Worm (Caenorhabditis elegans) whole organism, late embryonic: ENCODE results near the gene ctsa-1.1.

Experiments
- ceh-24 ChIP-seq: sonication (generic microtip); optimal IDR thresholded peaks from 2 replicates; lab custom pipeline; 2016; ENCODE audit warnings: mild to moderate bottlenecking, missing genetic modification characterization, missing compliant biosample characterization
- ets-4 ChIP-seq: sonication (generic microtip); optimal IDR thresholded peaks from 2 replicates; lab custom pipeline; 2016; ENCODE audit warnings: missing genetic modification characterization, missing compliant biosample characterization
- hlh-13 ChIP-seq: fragments of 200-800 bp; sonication (Bioruptor generic); optimal IDR thresholded peaks from 2 replicates; lab custom pipeline; 2018; ENCODE audit warnings: mild to moderate bottlenecking, missing genetic modification characterization, missing compliant biosample characterization
- lin-11 ChIP-seq: fragments of 200-800 bp; sonication (Bioruptor generic); optimal IDR thresholded peaks from 2 replicates; lab custom pipeline; 2018; ENCODE audit warnings: mild to moderate bottlenecking, missing genetic modification characterization, missing compliant biosample characterization
- nfya-1 ChIP-seq: sonication (generic microtip); optimal IDR thresholded peaks from 2 replicates; lab custom pipeline; 2017; ENCODE audit warnings: missing genetic modification characterization, mild to moderate bottlenecking, missing compliant biosample characterization, antibody characterized with exemption, moderate library complexity
- nhr-11 ChIP-seq: fragments of 150-350 bp; optimal IDR thresholded peaks from 2 replicates; lab custom pipeline; 2014; ENCODE audit warnings: missing biosample characterization, missing genetic modification characterization
- npax-4 ChIP-seq: sonication (generic microtip); optimal IDR thresholded peaks from 2 replicates; lab custom pipeline; 2016; ENCODE audit warnings: missing genetic modification characterization, missing compliant biosample characterization
- pat-9 ChIP-seq: fragments of 200-800 bp; sonication (Bioruptor generic); optimal IDR thresholded peaks from 2 replicates; lab custom pipeline; 2018; ENCODE audit warnings: mild to moderate bottlenecking, missing genetic modification characterization, moderate library complexity, missing compliant biosample characterization
- pha-4 ChIP-seq: fragments of 150-350 bp; optimal IDR thresholded peaks from 2 replicates; lab custom pipeline; 2018; ENCODE audit warnings: missing biosample characterization, missing genetic modification reagents, missing genetic modification characterization
- unc-42 ChIP-seq: sonication (generic microtip); optimal IDR thresholded peaks from 2 replicates; lab custom pipeline; 2016; ENCODE audit warnings: missing genotype, missing genetic modification characterization, missing compliant biosample characterization
- unc-55 ChIP-seq: sonication (generic microtip); optimal IDR thresholded peaks from 2 replicates; lab custom pipeline; 2017; ENCODE audit warnings: missing biosample characterization, missing genetic modification reagents, missing genetic modification characterization
- unc-86 ChIP-seq: sonication (generic microtip); optimal IDR thresholded peaks from 2 replicates; lab custom pipeline; 2016; ENCODE audit warnings: missing genetic modification characterization, missing compliant biosample characterization

DNA sequence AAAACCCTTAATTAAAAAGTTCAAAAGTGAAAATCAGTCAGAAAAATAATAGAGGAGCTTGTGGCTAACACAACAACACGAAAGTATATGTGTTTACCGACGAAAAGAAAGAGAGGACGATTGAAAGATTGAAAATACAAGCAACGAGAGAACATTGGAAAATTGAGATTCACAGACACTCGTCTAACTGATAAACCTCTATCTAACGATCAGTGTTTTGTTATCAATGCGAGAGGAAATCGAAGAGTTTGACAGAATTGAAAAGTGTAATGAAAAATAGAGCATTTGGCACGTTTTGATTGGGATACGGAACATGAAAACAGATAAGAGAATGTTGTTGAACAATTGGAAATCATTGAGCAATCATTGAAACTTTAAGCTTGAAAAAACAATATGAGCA is 8.8 kb upstream of the ctsa-1.1 start:
- TF ChIP-seq unc-42 (no peak), nhr-11 (no peak), lin-11 (no peak), unc-86 (no peak), pat-9 (tag; lab: Kevin White, UChicago) (no peak), ceh-24 (tag; lab: Kevin White, UChicago) (no peak), ets-4 (tag; lab: Kevin White, UChicago) (no peak), hlh-13 (GFP tag; lab: Kevin White, UChicago) (no peak), pha-4 (tag; lab: Kevin White, UChicago) (no peak), unc-55 (GFP tag; lab: Kevin White, UChicago) (no peak), nfya-1 (tag; lab: Kevin White, UChicago) (no peak), npax-4 (no peak)
